Worm (Caenorhabditis elegans) whole organism, young adult: Measurements from ENCODE around the gene F10E9.3.

Experiments used
- C06A6.2 ChIP-seq: fragments of 200-800 bp; sonication (Bioruptor generic); conservative IDR thresholded peaks from 2 replicates; pipeline ENCODE4 v1.3.6; 2022; ENCODE audit warnings: missing genetic modification characterization, missing compliant biosample characterization
- C17E4.6 ChIP-seq: fragments of 200-800 bp; sonication (Bioruptor generic); IDR thresholded peaks from 2 replicates; pipeline ENCODE4 v1.3.6; 2022; ENCODE audit warnings: missing genetic modification reagents, missing genetic modification characterization, missing compliant biosample characterization
- D2030.7 ChIP-seq: fragments of 200-800 bp; sonication (Bioruptor generic); IDR thresholded peaks from 2 replicates; pipeline ENCODE4 v1.3.6; 2022; ENCODE audit warnings: missing genetic modification reagents, missing genetic modification characterization, missing compliant biosample characterization
- F22D6.2 ChIP-seq: sonication (generic microtip); optimal IDR thresholded peaks from 2 replicates; lab custom pipeline; 2016; ENCODE audit warnings: mild to moderate bottlenecking, missing genetic modification characterization, missing compliant biosample characterization
- F23B12.7 ChIP-seq: sonication (generic microtip); optimal IDR thresholded peaks from 2 replicates; lab custom pipeline; 2017; ENCODE audit warnings: missing genetic modification characterization, mild to moderate bottlenecking, missing compliant biosample characterization, antibody characterized with exemption, moderate library complexity; ENCODE audit not compliant: insufficient read depth
- F33H1.4 ChIP-seq: fragments of 200-800 bp; sonication (Bioruptor generic); IDR thresholded peaks from 2 replicates; pipeline ENCODE4 v1.3.6; 2022; ENCODE audit warnings: missing genetic modification reagents, missing genetic modification characterization, missing compliant biosample characterization
- F37B4.10 ChIP-seq: fragments of 200-800 bp; sonication (Bioruptor generic); IDR thresholded peaks from 2 replicates; pipeline ENCODE4 v1.3.6; 2022; ENCODE audit warnings: missing genetic modification characterization, missing compliant biosample characterization
- F39B2.1 ChIP-seq: fragments of 200-800 bp; sonication (Bioruptor generic); IDR thresholded peaks from 2 replicates; pipeline ENCODE4 v1.3.6; 2022; ENCODE audit warnings: missing genetic modification reagents, missing genetic modification characterization, missing compliant biosample characterization
- F52B5.7 ChIP-seq: sonication (generic microtip); optimal IDR thresholded peaks from 2 replicates; lab custom pipeline; 2016; ENCODE audit warnings: mild to moderate bottlenecking, missing genetic modification characterization, missing compliant biosample characterization
- F57A8.1 ChIP-seq: fragments of 200-800 bp; sonication (Bioruptor generic); optimal IDR thresholded peaks from 2 replicates; lab custom pipeline; 2018; ENCODE audit warnings: mild to moderate bottlenecking, missing genetic modification characterization, moderate library complexity, missing compliant biosample characterization
- Y53F4B.3 ChIP-seq: fragments of 200-800 bp; sonication (Bioruptor generic); IDR thresholded peaks from 2 replicates; pipeline ENCODE4 v1.3.6; 2022; ENCODE audit warnings: missing genetic modification reagents, missing genetic modification characterization, missing compliant biosample characterization
- Y56A3A.18 ChIP-seq: fragments of 200-800 bp; sonication (Bioruptor generic); IDR thresholded peaks from 2 replicates; pipeline ENCODE4 v1.3.6; 2022; ENCODE audit warnings: missing genetic modification reagents, missing genetic modification characterization, missing compliant biosample characterization
- Y67H2A.10 ChIP-seq: fragments of 200-800 bp; sonication (Bioruptor generic); conservative IDR thresholded peaks from 2 replicates; pipeline ENCODE4 v1.3.6; 2022; ENCODE audit warnings: missing genetic modification reagents, missing genetic modification characterization, missing compliant biosample characterization
- aptf-2 ChIP-seq: fragments of 200-800 bp; sonication (Bioruptor generic); conservative IDR thresholded peaks from 2 replicates; pipeline ENCODE4 v1.3.6; 2022; ENCODE audit warnings: missing genetic modification reagents, missing genetic modification characterization, missing compliant biosample characterization
- aptf-3 ChIP-seq: fragments of 200-800 bp; sonication (Bioruptor generic); IDR thresholded peaks from 2 replicates; pipeline ENCODE4 v1.3.6; 2022; ENCODE audit warnings: missing genetic modification characterization, missing compliant biosample characterization
- attf-6 ChIP-seq: fragments of 200-800 bp; sonication (Bioruptor generic); IDR thresholded peaks from 2 replicates; pipeline ENCODE4 v1.3.6; 2022; ENCODE audit warnings: missing genetic modification reagents, missing genetic modification characterization, missing compliant biosample characterization
- bed-2 ChIP-seq: fragments of 200-800 bp; sonication (Bioruptor generic); IDR thresholded peaks from 2 replicates; pipeline ENCODE4 v1.3.6; 2022; ENCODE audit warnings: missing genetic modification reagents, missing genetic modification characterization, missing compliant biosample characterization
- cebp-1 ChIP-seq, 2 experiments: fragments of 200-800 bp in 1 of 2; sonication (Bioruptor generic) in 1 of 2; sonication (generic microtip) in 1 of 2; IDR thresholded peaks in 1 of 2; optimal IDR thresholded peaks in 1 of 2; 2 replicates each; pipeline versions ENCODE4 v1.3.6 to Lab custom; 2017 to 2022; ENCODE audit warnings: missing compliant biosample characterization in 2 of 2, missing genetic modification characterization in 2 of 2, mild to moderate bottlenecking in 1 of 2, missing genetic modification reagents in 1 of 2, moderate library complexity in 1 of 2
- ceh-100 ChIP-seq: fragments of 200-800 bp; sonication (Bioruptor generic); IDR thresholded peaks from 2 replicates; pipeline ENCODE4 v1.3.6; 2022; ENCODE audit warnings: missing genetic modification reagents, missing genetic modification characterization, missing compliant biosample characterization
- ceh-27 ChIP-seq: fragments of 200-800 bp; sonication (Bioruptor generic); optimal IDR thresholded peaks from 2 replicates; lab custom pipeline; 2018; ENCODE audit warnings: mild to moderate bottlenecking, missing genetic modification characterization, moderate library complexity, missing compliant biosample characterization
- die-1 ChIP-seq: sonication (generic microtip); optimal IDR thresholded peaks from 2 replicates; lab custom pipeline; 2016; ENCODE audit warnings: missing genotype, mild to moderate bottlenecking, missing genetic modification characterization, missing compliant biosample characterization
- dpl-1 ChIP-seq: fragments of 150-350 bp; optimal IDR thresholded peaks from 2 replicates; lab custom pipeline; 2014; ENCODE audit warnings: missing biosample characterization, missing genetic modification reagents, missing genetic modification characterization
- efl-1 ChIP-seq: fragments of 150-350 bp; optimal IDR thresholded peaks from 2 replicates; lab custom pipeline; 2014; ENCODE audit warnings: missing biosample characterization, missing genetic modification reagents, missing genetic modification characterization
- egl-18 ChIP-seq: fragments of 200-800 bp; sonication (Bioruptor generic); IDR thresholded peaks from 2 replicates; pipeline ENCODE4 v1.3.6; 2022; ENCODE audit warnings: missing genetic modification reagents, missing genetic modification characterization, missing compliant biosample characterization
- egrh-3 ChIP-seq: fragments of 200-800 bp; sonication (Bioruptor generic); IDR thresholded peaks from 2 replicates; pipeline ENCODE4 v1.3.6; 2022; ENCODE audit warnings: missing genetic modification reagents, missing genetic modification characterization, missing compliant biosample characterization
- ets-4 ChIP-seq: fragments of 200-800 bp; sonication (Bioruptor generic); optimal IDR thresholded peaks from 2 replicates; lab custom pipeline; 2018; ENCODE audit warnings: mild to moderate bottlenecking, missing genetic modification characterization, missing compliant biosample characterization
- hlh-26 ChIP-seq: fragments of 200-800 bp; sonication (Bioruptor generic); conservative IDR thresholded peaks from 2 replicates; pipeline ENCODE4 v1.3.6; 2022; ENCODE audit warnings: missing genetic modification reagents, missing genetic modification characterization, missing compliant biosample characterization
- hmg-1.2 ChIP-seq: fragments of 200-800 bp; sonication (Bioruptor generic); IDR thresholded peaks from 2 replicates; pipeline ENCODE4 v1.3.6; 2022; ENCODE audit warnings: missing genetic modification reagents, missing genetic modification characterization, missing compliant biosample characterization
- lag-1 ChIP-seq: fragments of 200-800 bp; sonication (Bioruptor generic); IDR thresholded peaks from 2 replicates; pipeline ENCODE4 v1.3.6; 2022; ENCODE audit warnings: missing genetic modification reagents, missing genetic modification characterization, missing compliant biosample characterization
- let-526 ChIP-seq: fragments of 200-800 bp; sonication (Bioruptor generic); IDR thresholded peaks from 2 replicates; pipeline ENCODE4 v1.3.6; 2022; ENCODE audit warnings: missing genetic modification reagents, missing genetic modification characterization, missing compliant biosample characterization
- lin-40 ChIP-seq: sonication (generic microtip); optimal IDR thresholded peaks from 2 replicates; lab custom pipeline; 2016; ENCODE audit warnings: missing genetic modification characterization, mild to moderate bottlenecking, missing compliant biosample characterization, missing genotype, missing genetic modification reagents
- lir-1 ChIP-seq: fragments of 200-800 bp; sonication (Bioruptor generic); conservative IDR thresholded peaks from 2 replicates; pipeline ENCODE4 v1.3.6; 2022; ENCODE audit warnings: missing genetic modification reagents, missing genetic modification characterization, missing compliant biosample characterization
- lsy-27 ChIP-seq: sonication (generic microtip); optimal IDR thresholded peaks from 2 replicates; lab custom pipeline; 2017; ENCODE audit warnings: missing genetic modification characterization, mild to moderate bottlenecking, missing compliant biosample characterization, antibody characterized with exemption, missing genotype, borderline replicate concordance; ENCODE audit not compliant: insufficient read depth
- madf-10 ChIP-seq: sonication (generic microtip); optimal IDR thresholded peaks from 2 replicates; lab custom pipeline; 2016; ENCODE audit warnings: mild to moderate bottlenecking, missing genetic modification characterization, missing compliant biosample characterization
- madf-3 ChIP-seq: fragments of 200-800 bp; sonication (Bioruptor generic); IDR thresholded peaks from 2 replicates; pipeline ENCODE4 v1.3.6; 2022; ENCODE audit warnings: missing genetic modification reagents, missing genetic modification characterization, missing compliant biosample characterization
- nfya-1 ChIP-seq: sonication (generic microtip); optimal IDR thresholded peaks from 2 replicates; lab custom pipeline; 2017; ENCODE audit warnings: antibody characterized with exemption, missing compliant biosample characterization, missing genetic modification characterization, borderline replicate concordance; ENCODE audit not compliant: insufficient read depth
- nfya-2 ChIP-seq: fragments of 200-800 bp; sonication (Bioruptor generic); IDR thresholded peaks from 2 replicates; pipeline ENCODE4 v1.3.6; 2022; ENCODE audit warnings: missing genetic modification reagents, missing genetic modification characterization, missing compliant biosample characterization
- nfyb-1 ChIP-seq: fragments of 200-800 bp; sonication (Bioruptor generic); IDR thresholded peaks from 2 replicates; pipeline ENCODE4 v1.3.6; 2022; ENCODE audit warnings: missing genetic modification reagents, missing genetic modification characterization, missing compliant biosample characterization
- nhr-179 ChIP-seq: sonication (generic microtip); optimal IDR thresholded peaks from 2 replicates; lab custom pipeline; 2016; ENCODE audit warnings: mild to moderate bottlenecking, missing genetic modification characterization, missing compliant biosample characterization
- pbrm-1 ChIP-seq: fragments of 200-800 bp; sonication (Bioruptor generic); IDR thresholded peaks from 2 replicates; pipeline ENCODE4 v1.3.6; 2022; ENCODE audit warnings: missing genetic modification reagents, missing genetic modification characterization, missing compliant biosample characterization
- pha-4 ChIP-seq: fragments of 150-350 bp; sonication (generic microtip); optimal IDR thresholded peaks from 2 replicates; lab custom pipeline; 2014; ENCODE audit warnings: missing biosample characterization, missing genetic modification reagents, missing genetic modification characterization
- rec-8 ChIP-seq, 2 experiments: sonication (generic microtip); optimal IDR thresholded peaks; 2 replicates each; lab custom pipeline; 2016; ENCODE audit warnings: mild to moderate bottlenecking in 2 of 2, missing genetic modification characterization in 2 of 2, missing genetic modification reagents in 2 of 2, missing genotype in 2 of 2, missing biosample characterization in 1 of 2, missing compliant biosample characterization in 1 of 2, moderate library complexity in 1 of 2
- snpc-1.1 ChIP-seq: sonication (generic microtip); optimal IDR thresholded peaks from 2 replicates; lab custom pipeline; 2017; ENCODE audit warnings: missing genetic modification characterization, mild to moderate bottlenecking, missing compliant biosample characterization, antibody characterized with exemption, moderate library complexity, missing genotype, missing genetic modification reagents; ENCODE audit not compliant: insufficient read depth
- snpc-1.3 ChIP-seq: sonication (generic microtip); optimal IDR thresholded peaks from 2 replicates; lab custom pipeline; 2017; ENCODE audit warnings: missing genetic modification characterization, mild to moderate bottlenecking, missing compliant biosample characterization, antibody characterized with exemption, moderate library complexity, missing genotype, missing genetic modification reagents; ENCODE audit not compliant: insufficient read depth
- somi-1 ChIP-seq: fragments of 200-800 bp; sonication (Bioruptor generic); optimal IDR thresholded peaks from 2 replicates; lab custom pipeline; 2018; ENCODE audit warnings: mild to moderate bottlenecking, missing genetic modification characterization, missing compliant biosample characterization
- ztf-22 ChIP-seq: fragments of 200-800 bp; sonication (Bioruptor generic); optimal IDR thresholded peaks from 2 replicates; lab custom pipeline; 2018; ENCODE audit warnings: mild to moderate bottlenecking, missing genetic modification characterization, moderate library complexity, missing compliant biosample characterization
- ztf-3 ChIP-seq: fragments of 200-800 bp; sonication (Bioruptor generic); optimal IDR thresholded peaks from 2 replicates; lab custom pipeline; 2018; ENCODE audit warnings: mild to moderate bottlenecking, missing genetic modification characterization, missing compliant biosample characterization

Gene F10E9.3

DNA sequence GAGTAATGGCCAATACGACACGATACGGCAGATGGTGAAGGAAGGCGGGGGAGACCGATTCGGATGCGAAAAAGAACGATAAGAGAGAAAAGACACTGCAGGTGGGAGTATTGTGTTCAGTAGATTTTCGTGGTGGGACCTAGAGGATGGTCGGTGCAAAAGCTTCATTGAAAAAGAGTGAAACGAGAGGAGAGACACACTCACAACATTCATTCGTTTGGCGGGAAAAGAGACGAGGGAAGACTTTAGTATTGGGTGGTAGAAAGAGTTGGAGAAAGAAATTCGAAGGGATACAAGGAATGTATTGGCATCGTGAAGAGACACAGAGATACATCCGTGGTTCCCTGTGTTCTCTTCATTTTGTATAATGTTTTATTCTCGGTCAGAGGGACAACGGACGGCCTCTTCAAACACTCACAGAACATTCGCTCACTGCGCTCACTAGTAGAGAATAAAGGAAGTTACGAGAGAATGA lies 45.6 kb downstream of the F10E9.3 start:
- no peak for TF ChIP-seq F23B12.7 (tag; lab: Kevin White, UChicago)
- TF ChIP-seq C06A6.2 (GFP tag; lab: Robert Waterston, UW) = no peak
- no peak for TF ChIP-seq nhr-179 (tag; lab: Kevin White, UChicago)
- TF ChIP-seq F52B5.7 (tag; lab: Kevin White, UChicago) = no peak
- TF ChIP-seq madf-10 = peak; percentile 54
- TF ChIP-seq cebp-1 (GFP tag; IDR thresholded peaks at IDR 0.05; lab: Robert Waterston, UW) = no peak
- TF ChIP-seq cebp-1 (tag; optimal IDR thresholded peaks at IDR 0.05; lab: Kevin White, UChicago) = peak; percentile 77
- 0 out of 2 replicates have a peak, but pooled peaks have one; percentile 54 for TF ChIP-seq nfyb-1 (GFP tag; lab: Robert Waterston, UW)
- no peak for TF ChIP-seq efl-1 (GFP tag; lab: Kevin White, UChicago)
- TF ChIP-seq D2030.7 = no peak
- no peak for TF ChIP-seq C17E4.6 (GFP tag; lab: Robert Waterston, UW)
- TF ChIP-seq hlh-26 (GFP tag; lab: Robert Waterston, UW) = no peak
- no peak for TF ChIP-seq madf-3 (GFP tag; lab: Robert Waterston, UW)
- TF ChIP-seq snpc-1.1 = no peak
- peak; percentile 39 for TF ChIP-seq somi-1 (GFP tag; lab: Kevin White, UChicago)
- peak; percentile 22; the same call in 1 of the 2 replicates for TF ChIP-seq F33H1.4 (GFP tag; lab: Robert Waterston, UW)
- TF ChIP-seq bed-2 (GFP tag; lab: Robert Waterston, UW) = no peak
- TF ChIP-seq nfya-1 (tag; lab: Kevin White, UChicago) = no peak
- peak; percentile 12 for TF ChIP-seq snpc-1.3 (tag; lab: Kevin White, UChicago)
- TF ChIP-seq pha-4 (tag; lab: Kevin White, UChicago) = no peak
- TF ChIP-seq F22D6.2 = no peak
- TF ChIP-seq nfya-2 (GFP tag; lab: Robert Waterston, UW) = no peak
- TF ChIP-seq pbrm-1 (GFP tag; lab: Robert Waterston, UW) = no peak
- no peak for TF ChIP-seq Y67H2A.10 (GFP tag; lab: Robert Waterston, UW)
- no peak for TF ChIP-seq ceh-100
- TF ChIP-seq hmg-1.2 = peak; percentile 80; the same call in 1 of the 2 replicates
- no peak for TF ChIP-seq lir-1 (GFP tag; lab: Robert Waterston, UW)
- TF ChIP-seq Y53F4B.3 (GFP tag; lab: Robert Waterston, UW) = no peak
- no peak for TF ChIP-seq lsy-27 (tag; lab: Kevin White, UChicago)
- peak; percentile 22 for TF ChIP-seq die-1 (tag; lab: Kevin White, UChicago)
- TF ChIP-seq F37B4.10 (GFP tag; lab: Robert Waterston, UW) = no peak
- no peak for TF ChIP-seq lag-1 (GFP tag; lab: Robert Waterston, UW)
- no peak for TF ChIP-seq egl-18 (GFP tag; lab: Robert Waterston, UW)
- no peak for TF ChIP-seq aptf-3 (GFP tag; lab: Robert Waterston, UW)
- peak; percentile 31 for TF ChIP-seq dpl-1 (GFP tag; lab: Kevin White, UChicago)
- TF ChIP-seq aptf-2 (GFP tag; lab: Robert Waterston, UW) = no peak
- TF ChIP-seq lin-40 (tag; lab: Kevin White, UChicago) = peak; percentile 57
- no peak for TF ChIP-seq F57A8.1
- no peak for TF ChIP-seq rec-8 (tag; optimal IDR thresholded peaks at IDR 0.05; lab: Kevin White, UChicago)
- TF ChIP-seq ceh-27 (GFP tag; lab: Kevin White, UChicago) = peak; percentile 65
- TF ChIP-seq ztf-22 = no peak
- 0 out of 2 replicates have a peak, but pooled peaks have one; percentile 16 for TF ChIP-seq egrh-3 (GFP tag; lab: Robert Waterston, UW)
- no peak for TF ChIP-seq let-526 (GFP tag; lab: Robert Waterston, UW)
- no peak for TF ChIP-seq Y56A3A.18 (GFP tag; lab: Robert Waterston, UW)
- TF ChIP-seq ets-4 (GFP tag; lab: Kevin White, UChicago) = no peak
- TF ChIP-seq attf-6 = no peak
- TF ChIP-seq ztf-3 (GFP tag; lab: Kevin White, UChicago) = no peak
- no peak for TF ChIP-seq F39B2.1 (GFP tag; lab: Robert Waterston, UW)
